Worm (Caenorhabditis elegans) whole organism, L1 larva: ENCODE data around the gene Y50D7A.1.

Source experiments
- C04F5.9 ChIP-seq: sonication (generic microtip); optimal IDR thresholded peaks from 2 replicates; lab custom pipeline; 2016; ENCODE audit warnings: missing genetic modification characterization, missing compliant biosample characterization
- C34B4.2 ChIP-seq: sonication (generic microtip); optimal IDR thresholded peaks from 2 replicates; lab custom pipeline; 2017; ENCODE audit warnings: mild to moderate bottlenecking, missing genetic modification characterization, missing compliant biosample characterization
- alr-1 ChIP-seq: fragments of 200-800 bp; sonication (Bioruptor generic); optimal IDR thresholded peaks from 2 replicates; lab custom pipeline; 2018; ENCODE audit warnings: borderline replicate concordance, mild to moderate bottlenecking, missing genetic modification characterization, missing compliant biosample characterization
- blmp-1 ChIP-seq: fragments of 150-350 bp; optimal IDR thresholded peaks from 2 replicates; lab custom pipeline; 2014; ENCODE audit warnings: missing biosample characterization, missing genetic modification characterization
- ceh-8 ChIP-seq: fragments of 200-800 bp; sonication (Bioruptor generic); optimal IDR thresholded peaks from 2 replicates; lab custom pipeline; 2018; ENCODE audit warnings: mild to moderate bottlenecking, missing genetic modification characterization, moderate library complexity, missing compliant biosample characterization
- ceh-82 ChIP-seq, 3 experiments: fragments of 150-350 bp in 1 of 3; sonication (generic microtip) in 2 of 3; optimal IDR thresholded peaks; 2 replicates each; lab custom pipeline; 2014 to 2017; ENCODE audit warnings: missing biosample characterization in 3 of 3, missing genetic modification characterization in 3 of 3
- ceh-88 ChIP-seq: fragments of 200-800 bp; sonication (Bioruptor generic); IDR thresholded peaks from 2 replicates; pipeline ENCODE4 v1.3.6; 2022; ENCODE audit warnings: missing genetic modification characterization, missing compliant biosample characterization
- ceh-90 ChIP-seq: sonication (generic microtip); optimal IDR thresholded peaks from 2 replicates; lab custom pipeline; 2016; ENCODE audit warnings: missing genetic modification characterization, missing compliant biosample characterization
- ces-1 ChIP-seq: fragments of 150-350 bp; optimal IDR thresholded peaks from 2 replicates; lab custom pipeline; 2014; ENCODE audit warnings: missing biosample characterization, missing genetic modification reagents, missing genetic modification characterization
- dpl-1 ChIP-seq, 3 experiments: fragments of 150-350 bp in 2 of 3; sonication (generic microtip) in 1 of 3; optimal IDR thresholded peaks; 2 replicates each; lab custom pipeline; 2014 to 2017; ENCODE audit warnings: missing biosample characterization in 3 of 3, missing genetic modification characterization in 3 of 3, missing genetic modification reagents in 3 of 3
- egl-13 ChIP-seq: sonication (generic microtip); optimal IDR thresholded peaks from 2 replicates; lab custom pipeline; 2016; ENCODE audit warnings: missing genotype, missing genetic modification reagents, missing genetic modification characterization, missing compliant biosample characterization
- elt-2 ChIP-seq: sonication (generic microtip); optimal IDR thresholded peaks from 2 replicates; lab custom pipeline; 2016; ENCODE audit warnings: missing genetic modification characterization, mild to moderate bottlenecking, inconsistent platforms, missing compliant biosample characterization, missing genetic modification reagents
- grh-1 ChIP-seq: fragments of 200-800 bp; sonication (Bioruptor generic); IDR thresholded peaks from 2 replicates; pipeline ENCODE4 v1.3.6; 2022; ENCODE audit warnings: missing genetic modification reagents, missing genetic modification characterization, missing compliant biosample characterization
- hlh-17 ChIP-seq: fragments of 200-800 bp; sonication (Bioruptor generic); optimal IDR thresholded peaks from 2 replicates; lab custom pipeline; 2018; ENCODE audit warnings: missing genetic modification characterization, mild to moderate bottlenecking, missing compliant biosample characterization, moderate library complexity, borderline replicate concordance
- hpl-2 ChIP-seq: fragments of 150-350 bp; optimal IDR thresholded peaks from 2 replicates; lab custom pipeline; 2014; ENCODE audit warnings: missing biosample characterization, missing genetic modification reagents, missing genetic modification characterization
- isw-1 ChIP-seq: fragments of 200-800 bp; sonication (Bioruptor generic); IDR thresholded peaks from 2 replicates; pipeline ENCODE4 v1.3.6; 2022; ENCODE audit warnings: missing genetic modification characterization, missing compliant biosample characterization
- jun-1 ChIP-seq: fragments of 150-350 bp; optimal IDR thresholded peaks from 2 replicates; lab custom pipeline; 2014; ENCODE audit warnings: missing biosample characterization, missing genetic modification reagents, missing genetic modification characterization
- lin-13 ChIP-seq: fragments of 150-350 bp; optimal IDR thresholded peaks from 2 replicates; lab custom pipeline; 2014; ENCODE audit warnings: missing biosample characterization, missing genetic modification reagents, missing genetic modification characterization
- lin-15B ChIP-seq: fragments of 150-350 bp; sonication (generic microtip); optimal IDR thresholded peaks from 3 replicates; lab custom pipeline; 2014; ENCODE audit warnings: missing biosample characterization, missing genetic modification characterization
- lin-35 ChIP-seq, 2 experiments: fragments of 150-350 bp; optimal IDR thresholded peaks; 2 replicates each; lab custom pipeline; 2014; ENCODE audit warnings: missing biosample characterization in 2 of 2, missing genetic modification characterization in 2 of 2, missing genetic modification reagents in 2 of 2
- lin-39 ChIP-seq: fragments of 150-350 bp; optimal IDR thresholded peaks from 2 replicates; lab custom pipeline; 2014; ENCODE audit warnings: missing biosample characterization, missing genetic modification reagents, missing genetic modification characterization
- lsy-2 ChIP-seq, 2 experiments: fragments of 150-350 bp; optimal IDR thresholded peaks; 2 replicates each; lab custom pipeline; 2014; ENCODE audit warnings: missing biosample characterization in 2 of 2, missing genetic modification characterization in 2 of 2
- mdl-1 ChIP-seq, 2 experiments: fragments of 150-350 bp; optimal IDR thresholded peaks; 2 replicates each; lab custom pipeline; 2014 to 2017; ENCODE audit warnings: missing biosample characterization in 2 of 2, missing genetic modification characterization in 2 of 2, inconsistent platforms in 1 of 2
- mep-1 ChIP-seq: fragments of 150-350 bp; optimal IDR thresholded peaks from 2 replicates; lab custom pipeline; 2014; ENCODE audit warnings: missing biosample characterization, missing genetic modification characterization
- nhr-19 ChIP-seq: fragments of 200-800 bp; sonication (Bioruptor generic); conservative IDR thresholded peaks from 2 replicates; pipeline ENCODE4 v1.3.6; 2022; ENCODE audit warnings: missing genetic modification characterization, missing compliant biosample characterization
- nhr-20 ChIP-seq: sonication (generic microtip); optimal IDR thresholded peaks from 2 replicates; lab custom pipeline; 2016; ENCODE audit warnings: mild to moderate bottlenecking, missing genetic modification characterization, missing compliant biosample characterization
- nhr-237 ChIP-seq: fragments of 150-350 bp; optimal IDR thresholded peaks from 2 replicates; lab custom pipeline; 2014; ENCODE audit warnings: missing biosample characterization, missing genetic modification characterization
- nhr-47 ChIP-seq: sonication (generic microtip); optimal IDR thresholded peaks from 2 replicates; lab custom pipeline; 2016; ENCODE audit warnings: mild to moderate bottlenecking, missing genetic modification characterization, moderate library complexity, missing compliant biosample characterization
- nhr-71 ChIP-seq: sonication (generic microtip); optimal IDR thresholded peaks from 2 replicates; lab custom pipeline; 2016; ENCODE audit warnings: mild to moderate bottlenecking, missing genetic modification characterization, moderate library complexity, missing compliant biosample characterization
- nhr-84 ChIP-seq: sonication (generic microtip); optimal IDR thresholded peaks from 2 replicates; lab custom pipeline; 2017; ENCODE audit warnings: missing biosample characterization, missing genetic modification characterization
- nhr-85 ChIP-seq: sonication (generic microtip); peaks from one replicate; lab custom pipeline; 2016; ENCODE audit warnings: missing genetic modification characterization, inconsistent platforms, missing compliant biosample characterization
- pax-3 ChIP-seq: fragments of 200-800 bp; sonication (Bioruptor generic); optimal IDR thresholded peaks from 2 replicates; lab custom pipeline; 2018; ENCODE audit warnings: mild to moderate bottlenecking, missing genetic modification characterization, moderate library complexity, missing compliant biosample characterization
- pqm-1 ChIP-seq: sonication (generic microtip); optimal IDR thresholded peaks from 3 replicates; lab custom pipeline; 2017; ENCODE audit warnings: missing biosample characterization, missing genetic modification characterization
- rnt-1 ChIP-seq: sonication (generic microtip); optimal IDR thresholded peaks from 2 replicates; lab custom pipeline; 2016; ENCODE audit warnings: mild to moderate bottlenecking, missing genetic modification characterization, moderate library complexity, missing compliant biosample characterization
- snu-23 ChIP-seq: sonication (generic microtip); optimal IDR thresholded peaks from 2 replicates; lab custom pipeline; 2016; ENCODE audit warnings: missing genetic modification characterization, missing compliant biosample characterization
- sox-4 ChIP-seq: sonication (generic microtip); optimal IDR thresholded peaks from 2 replicates; lab custom pipeline; 2016; ENCODE audit warnings: missing genetic modification characterization, missing compliant biosample characterization
- sptf-1 ChIP-seq: fragments of 150-350 bp; optimal IDR thresholded peaks from 2 replicates; lab custom pipeline; 2014; ENCODE audit warnings: missing biosample characterization, missing genetic modification characterization
- swsn-7 ChIP-seq: sonication (generic microtip); optimal IDR thresholded peaks from 2 replicates; lab custom pipeline; 2016; ENCODE audit warnings: missing genetic modification characterization, missing compliant biosample characterization
- unc-130 ChIP-seq: fragments of 150-350 bp; optimal IDR thresholded peaks from 2 replicates; lab custom pipeline; 2017; ENCODE audit warnings: missing biosample characterization, missing genetic modification characterization, inconsistent platforms
- unc-98 ChIP-seq: fragments of 200-800 bp; sonication (Bioruptor generic); IDR thresholded peaks from 2 replicates; pipeline ENCODE4 v1.3.6; 2022; ENCODE audit warnings: missing genetic modification characterization, missing compliant biosample characterization
- vab-15 ChIP-seq: sonication (generic microtip); optimal IDR thresholded peaks from 2 replicates; lab custom pipeline; 2017; ENCODE audit warnings: missing genotype, mild to moderate bottlenecking, missing genetic modification characterization, missing compliant biosample characterization
- zip-4 ChIP-seq: fragments of 200-800 bp; sonication (Bioruptor generic); optimal IDR thresholded peaks from 2 replicates; lab custom pipeline; 2018; ENCODE audit warnings: mild to moderate bottlenecking, missing genetic modification characterization, moderate library complexity, missing compliant biosample characterization
- ztf-11 ChIP-seq, 2 experiments: sonication (generic microtip); optimal IDR thresholded peaks; 2 replicates each; lab custom pipeline; 2016 to 2017; ENCODE audit warnings: missing genetic modification characterization in 2 of 2, missing biosample characterization in 1 of 2, missing compliant biosample characterization in 1 of 2
- ztf-4 ChIP-seq: fragments of 150-350 bp; optimal IDR thresholded peaks from 2 replicates; lab custom pipeline; 2014; ENCODE audit warnings: missing biosample characterization, missing genetic modification characterization

Y50D7A.1 gene

DNA sequence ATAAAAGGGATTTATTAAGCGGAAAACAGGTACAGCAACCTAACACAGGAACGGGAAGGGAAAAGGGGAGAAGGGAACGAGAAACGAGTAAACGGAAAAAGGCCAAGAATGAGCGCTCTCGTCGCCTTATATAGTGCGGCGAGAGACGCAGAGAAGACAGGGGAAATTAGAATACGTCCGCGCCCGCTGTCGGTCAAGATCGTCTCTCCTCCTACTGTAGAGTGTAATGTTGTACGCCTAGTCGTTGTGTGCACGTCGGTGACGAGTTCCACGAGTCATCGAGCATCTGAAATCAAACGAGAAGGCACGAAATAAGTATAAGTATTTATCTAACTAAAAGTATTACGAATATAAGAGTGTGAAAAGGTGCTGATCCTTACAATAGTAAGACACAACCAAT lies 18.7 kb downstream of the Y50D7A.1 start:
- TF ChIP-seq jun-1 (no peak), hlh-17 (GFP tag; lab: Kevin White, UChicago) (no peak), swsn-7 (tag; lab: Kevin White, UChicago) (no peak), ceh-82 (tag; optimal IDR thresholded peaks at IDR 0.05; lab: Kevin White, UChicago) (no peak), nhr-71 (tag; lab: Kevin White, UChicago) (no peak), lin-35 (GFP tag; optimal IDR thresholded peaks at IDR 0.05; lab: Kevin White, UChicago) (no peak), lin-39 (tag; lab: Kevin White, UChicago) (no peak), alr-1 (tag; lab: Kevin White, UChicago) (no peak), isw-1 (no peak), ceh-88 (GFP tag; lab: Robert Waterston, UW) (no peak), blmp-1 (tag; lab: Kevin White, UChicago) (no peak), C04F5.9 (tag; lab: Kevin White, UChicago) (no peak), sox-4 (tag; lab: Kevin White, UChicago) (no peak), zip-4 (GFP tag; lab: Kevin White, UChicago) (no peak)

DNA sequence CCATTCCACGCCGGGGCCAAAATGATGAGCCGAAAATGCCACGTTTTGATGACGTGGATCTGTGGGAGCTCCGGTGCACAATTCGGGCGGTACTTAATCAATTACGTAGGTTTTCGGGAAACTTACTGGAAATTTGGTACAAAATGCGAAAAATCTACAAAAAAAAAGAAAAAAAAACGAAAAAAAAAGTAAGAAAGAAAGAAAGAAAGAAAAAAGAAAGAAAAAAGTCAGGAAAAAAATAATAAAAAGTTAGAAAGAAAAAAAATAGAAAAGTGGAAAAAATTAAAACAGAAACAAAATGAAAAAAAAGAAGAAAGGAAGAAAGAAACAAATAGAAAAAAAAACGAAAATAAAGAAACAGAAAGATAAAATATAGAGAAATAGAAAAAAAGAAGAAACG lies 20.4 kb downstream of the Y50D7A.1 start:
- no peak for TF ChIP-seq egl-13 (tag; lab: Kevin White, UChicago)
- TF ChIP-seq elt-2 (tag; lab: Kevin White, UChicago): no peak
- TF ChIP-seq pax-3 (tag; lab: Kevin White, UChicago): no peak
- TF ChIP-seq nhr-19 (GFP tag; lab: Robert Waterston, UW): no peak
- TF ChIP-seq vab-15 (tag; lab: Kevin White, UChicago): no peak
- TF ChIP-seq sptf-1 (tag; lab: Kevin White, UChicago): peak; percentile 25
- TF ChIP-seq, all 84 proteins: peak for 1

DNA sequence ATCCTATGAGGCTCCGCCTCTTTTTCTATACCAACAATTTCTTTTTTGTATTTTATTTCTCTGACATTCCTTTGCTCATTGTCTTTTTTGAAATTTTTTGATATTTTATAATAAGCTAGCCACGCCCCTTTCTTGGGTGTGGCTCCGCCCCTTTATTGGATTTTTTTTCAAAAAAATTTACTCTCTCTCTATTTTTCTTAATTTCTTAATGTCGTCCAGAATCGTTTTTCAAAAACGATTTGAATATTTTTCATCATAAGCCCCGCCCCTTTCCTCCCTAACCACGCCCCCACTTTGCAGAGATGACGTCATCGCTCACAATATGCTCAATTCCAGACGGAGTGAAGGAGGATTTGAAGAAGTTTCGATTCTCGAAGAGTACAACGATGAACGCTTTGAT lies 22.7 kb downstream of the Y50D7A.1 start, which contains the start of gene Y50D7A.10:
Y50D7A.10 (plus strand) TSS at position 301 of the 400 bp plus-strand sequence.
- TF ChIP-seq ces-1 (no peak), nhr-85 (tag; lab: Kevin White, UChicago) (peak; percentile 12), nhr-20 (tag; lab: Kevin White, UChicago) (no peak), unc-98 (GFP tag; lab: Robert Waterston, UW) (no peak), lin-39 (tag; lab: Kevin White, UChicago) (no peak)

DNA sequence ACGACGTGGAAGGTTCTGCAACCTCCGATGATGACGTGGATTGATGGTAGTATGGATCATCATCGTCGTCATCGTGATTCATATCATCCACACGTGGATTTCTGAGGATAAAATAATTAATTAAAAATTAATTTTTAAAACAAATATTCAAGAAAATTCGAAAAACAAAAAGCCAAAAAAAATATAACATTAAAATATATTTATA lies 50.6 kb downstream of the Y50D7A.1 start, which contains the start of gene Y50D7A.8:
Y50D7A.8 (minus strand) TSS at position 101 of the 205 bp plus-strand sequence.
- TF ChIP-seq ztf-4 (tag; lab: Kevin White, UChicago) (no peak), nhr-237 (tag; lab: Kevin White, UChicago) (no peak), sptf-1 (tag; lab: Kevin White, UChicago) (no peak), lin-13 (no peak), lsy-2 (tag; optimal IDR thresholded peaks at IDR 0.05; lab: Kevin White, UChicago) (no peak), snu-23 (no peak), ceh-82 (tag; optimal IDR thresholded peaks at IDR 0.05; lab: Kevin White, UChicago) (no peak), C34B4.2 (tag; lab: Kevin White, UChicago) (no peak), zip-4 (GFP tag; lab: Kevin White, UChicago) (no peak), ceh-90 (tag; lab: Kevin White, UChicago) (no peak), hlh-17 (GFP tag; lab: Kevin White, UChicago) (no peak), nhr-84 (tag; lab: Kevin White, UChicago) (no peak)

DNA sequence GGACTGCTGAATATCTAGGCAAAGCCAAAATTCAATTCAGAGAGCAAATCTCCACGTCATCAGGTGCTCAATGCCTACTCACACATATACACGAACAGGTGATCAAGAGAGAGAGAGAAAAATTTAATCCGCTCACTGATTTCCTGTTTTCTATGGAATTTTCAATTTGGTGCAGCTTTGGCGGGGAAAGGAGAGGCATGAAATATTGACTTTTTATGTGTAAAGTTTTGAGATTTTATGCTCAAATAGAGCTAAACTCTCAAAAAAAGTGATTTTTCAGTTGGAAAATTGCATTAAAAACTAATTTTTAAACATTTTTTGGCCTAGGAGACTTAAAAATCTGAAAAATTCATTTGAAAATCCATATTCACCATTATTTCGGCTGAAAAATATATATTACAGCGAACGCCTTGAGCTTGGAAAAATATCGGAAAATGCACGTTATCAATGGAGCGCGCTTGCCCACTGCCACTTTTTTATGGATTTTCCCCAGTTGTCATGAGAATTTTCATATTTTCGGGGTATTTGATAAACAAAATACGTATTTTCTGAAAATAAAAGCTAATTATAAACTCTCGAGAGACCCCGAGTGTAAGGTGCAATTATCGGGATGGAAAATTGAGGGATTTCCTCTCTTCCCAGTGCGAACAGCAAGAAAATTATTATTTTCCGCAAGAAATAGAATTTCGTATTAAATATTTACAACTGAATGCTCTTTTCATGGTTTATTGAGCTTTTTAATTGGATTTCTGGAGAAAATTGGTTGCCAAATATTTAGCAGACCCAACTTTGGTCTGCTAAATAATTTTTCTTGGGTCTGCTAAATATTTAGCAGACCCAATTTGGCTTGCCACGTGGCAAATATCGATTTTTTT lies 51.1 kb downstream of the Y50D7A.1 start:
- TF ChIP-seq mdl-1 (tag; optimal IDR thresholded peaks at IDR 0.05; lab: Kevin White, UChicago) (no peak), ztf-4 (tag; lab: Kevin White, UChicago) (peak; percentile 60), lin-39 (tag; lab: Kevin White, UChicago) (no peak), ceh-8 (GFP tag; lab: Kevin White, UChicago) (no peak), ztf-11 (tag; optimal IDR thresholded peaks at IDR 0.05; lab: Kevin White, UChicago) (no peak), hpl-2 (GFP tag; lab: Kevin White, UChicago) (no peak), ceh-90 (tag; lab: Kevin White, UChicago) (no peak), mep-1 (tag; lab: Kevin White, UChicago) (no peak), grh-1 (no peak), nhr-47 (tag; lab: Kevin White, UChicago) (no peak), unc-130 (tag; lab: Kevin White, UChicago) (no peak), dpl-1 (GFP tag; optimal IDR thresholded peaks at IDR 0.05; lab: Kevin White, UChicago) (peak in 1 of 3 experiments; percentile 12), pqm-1 (no peak), lin-15B (tag; lab: Kevin White, UChicago) (no peak), rnt-1 (tag; lab: Kevin White, UChicago) (no peak)
